Worm (Caenorhabditis elegans): ENCODE measurements around the gene hmp-1.

- TF ChIP-seq rnt-1 (tag; optimal IDR thresholded peaks at IDR 0.05) (no peak), lin-15B (tag; optimal IDR thresholded peaks at IDR 0.05) (no peak), nhr-237 (tag; optimal IDR thresholded peaks at IDR 0.05) (no peak), unc-98 (GFP tag; IDR thresholded peaks at IDR 0.05) (no peak), fos-1 (tag; optimal IDR thresholded peaks at IDR 0.05) (no peak), nhr-11 (tag; optimal IDR thresholded peaks at IDR 0.05) (no peak), nhr-84 (tag; optimal IDR thresholded peaks at IDR 0.05) (no peak), alr-1 (tag; optimal IDR thresholded peaks at IDR 0.05; ENCODE audit: borderline replicate concordance) (no peak)
Observed at ce11 chrV:11883215-11883614, 37.5 kb downstream of the hmp-1 start.

Measured in whole organism, L1 larva.